Fruit fly (Drosophila melanogaster): Measurements from ENCODE around the gene Mhc.

Gene Mhc

DNA sequence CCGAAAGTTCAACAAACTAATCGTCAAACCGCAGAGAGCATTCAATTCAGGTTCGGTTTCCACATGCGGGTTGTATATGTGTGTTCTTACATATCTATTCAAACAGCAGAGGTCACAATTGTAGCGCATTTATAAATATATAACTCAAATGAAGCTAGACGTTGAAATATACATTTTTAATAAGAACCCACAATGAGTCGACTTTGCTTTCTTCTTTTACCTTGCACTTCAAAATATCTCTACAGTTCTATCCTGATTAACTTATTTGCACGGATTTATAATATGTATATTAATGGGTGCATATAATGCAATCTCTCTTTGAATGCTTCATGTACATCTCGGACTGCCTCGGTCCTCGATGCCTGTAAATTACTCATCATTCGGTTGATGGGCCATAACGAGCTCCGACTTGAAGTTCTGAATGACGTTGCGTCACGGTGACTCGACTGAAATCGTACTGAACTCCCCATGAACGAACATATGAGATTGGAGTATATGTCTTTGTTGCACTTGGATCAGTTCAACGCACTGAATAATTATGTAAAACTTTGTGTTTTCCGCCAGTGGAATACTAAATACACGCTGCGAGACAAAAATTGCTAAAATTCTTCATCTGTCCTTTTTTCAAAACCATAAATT, 52.1 kb downstream of the Mhc start (continued):
- peak; percentile 56 to 73 for TF ChIP-seq bsh (GFP tag; optimal IDR thresholded peaks at IDR 0.05)
- no peak for TF ChIP-seq H2.0 (GFP tag; IDR thresholded peaks at IDR 0.05)
- TF ChIP-seq dmrt11E (tag; optimal IDR thresholded peaks at IDR 0.05), result peak; percentile 43
- no peak for TF ChIP-seq CG43689 (GFP tag; IDR thresholded peaks at IDR 0.05)
- TF ChIP-seq klu (GFP tag; IDR thresholded peaks at IDR 0.05), result no peak
- TF ChIP-seq YL-1 (GFP tag; optimal IDR thresholded peaks at IDR 0.05), result no peak
- no peak for TF ChIP-seq Fer2 (tag; optimal IDR thresholded peaks at IDR 0.05)
- no peak for TF ChIP-seq pho (GFP tag; optimal IDR thresholded peaks at IDR 0.05)
- peak; percentile 32 for TF ChIP-seq CG12391 (tag; optimal IDR thresholded peaks at IDR 0.05)
- no peak for TF ChIP-seq Dek (tag; optimal IDR thresholded peaks at IDR 0.05)
- peak; percentile 25 for TF ChIP-seq CG12219 (GFP tag; optimal IDR thresholded peaks at IDR 0.05)
- no peak for TF ChIP-seq Scr (GFP tag; IDR thresholded peaks at IDR 0.05; ENCODE audit: partially characterized antibody)
- TF ChIP-seq bab2 (GFP tag; optimal IDR thresholded peaks at IDR 0.05), result no peak
- no peak for TF ChIP-seq tll (GFP tag; optimal IDR thresholded peaks at IDR 0.05)
- peak; percentile 58 for TF ChIP-seq Xrp1 (GFP tag; IDR thresholded peaks at IDR 0.05)
- TF ChIP-seq trem (tag; optimal IDR thresholded peaks at IDR 0.05), result peak; percentile 24
- TF ChIP-seq CG15479 (GFP tag; optimal IDR thresholded peaks at IDR 0.05), result no peak
- no peak for TF ChIP-seq CG12299 (tag; optimal IDR thresholded peaks at IDR 0.05)
- no peak for TF ChIP-seq E2f2 (GFP tag; IDR thresholded peaks at IDR 0.05)
- no peak for TF ChIP-seq hbn (GFP tag; IDR thresholded peaks at IDR 0.05; ENCODE audit: partially characterized antibody)
- no peak for TF ChIP-seq Gsc (GFP tag; IDR thresholded peaks at IDR 0.05)
- TF ChIP-seq toy (GFP tag; IDR thresholded peaks at IDR 0.05), result no peak
- TF ChIP-seq insv (GFP tag; optimal IDR thresholded peaks at IDR 0.05), result no peak
- no peak for TF ChIP-seq grau (tag; optimal IDR thresholded peaks at IDR 0.05)
- peak; percentile 2 for TF ChIP-seq CG7556 (GFP tag; optimal IDR thresholded peaks at IDR 0.05)
- no peak for TF ChIP-seq pum (GFP tag; optimal IDR thresholded peaks at IDR 0.05)
- no peak for TF ChIP-seq sr (GFP tag; IDR thresholded peaks at IDR 0.05)
- no peak for TF ChIP-seq slp2 (GFP tag; optimal IDR thresholded peaks at IDR 0.05)
- TF ChIP-seq wor (GFP tag; IDR thresholded peaks at IDR 0.05), result no peak
- TF ChIP-seq CG11560 (tag; IDR thresholded peaks at IDR 0.05), result no peak
- no peak for TF ChIP-seq emc (GFP tag; optimal IDR thresholded peaks at IDR 0.05)
- TF ChIP-seq fd64A (GFP tag; optimal IDR thresholded peaks at IDR 0.05), result no peak
- peak; percentile 46 for TF ChIP-seq ATbp (GFP tag; optimal IDR thresholded peaks at IDR 0.05)
- no peak for TF ChIP-seq CG8478 (optimal IDR thresholded peaks at IDR 0.05)
- TF ChIP-seq NK7.1 (GFP tag; optimal IDR thresholded peaks at IDR 0.05), result no peak
- peak; percentile 21 for TF ChIP-seq cg (GFP tag; optimal IDR thresholded peaks at IDR 0.05)
- TF ChIP-seq vnd (GFP tag; IDR thresholded peaks at IDR 0.05; ENCODE audit: partially characterized antibody), result no peak
- no peak for TF ChIP-seq Hr3 (GFP tag; optimal IDR thresholded peaks at IDR 0.05)
- no peak for TF ChIP-seq jumu (GFP tag; optimal IDR thresholded peaks at IDR 0.05)
- no peak for TF ChIP-seq slbo (GFP tag; IDR thresholded peaks at IDR 0.05)
- no peak for TF ChIP-seq CG4730 (GFP tag; IDR thresholded peaks at IDR 0.05)
- no peak for TF ChIP-seq Usf (GFP tag; optimal IDR thresholded peaks at IDR 0.05)
- no peak for TF ChIP-seq CG4617 (GFP tag; optimal IDR thresholded peaks at IDR 0.05; ENCODE audit: borderline replicate concordance)
- TF ChIP-seq CG30020 (tag; optimal IDR thresholded peaks at IDR 0.05), result no peak
- peak; percentile 34; the same call in 1 of the 2 replicates for TF ChIP-seq CG17328 (GFP tag; IDR thresholded peaks at IDR 0.05)
- no peak for TF ChIP-seq CG11398 (GFP tag; optimal IDR thresholded peaks at IDR 0.05)
- no peak for TF ChIP-seq Dbx (GFP tag; IDR thresholded peaks at IDR 0.05)
- no peak for TF ChIP-seq bigmax (GFP tag; optimal IDR thresholded peaks at IDR 0.05)
- TF ChIP-seq CG18619 (GFP tag; optimal IDR thresholded peaks at IDR 0.05), result no peak
- TF ChIP-seq ham (GFP tag; IDR thresholded peaks at IDR 0.05), result no peak
- no peak for TF ChIP-seq kah (GFP tag; optimal IDR thresholded peaks at IDR 0.05)

Data from whole organism, embryonic.